Fruit fly (Drosophila melanogaster) whole organism, embryonic: ENCODE measurements around the gene CG14644.

Experiments
- BtbVII ChIP-seq: fragments of 200-800 bp; sonication (Bioruptor generic); optimal IDR thresholded peaks from 3 replicates; lab custom pipeline; 2017; ENCODE audit warnings: missing biosample characterization, mild to moderate bottlenecking, missing genetic modification characterization
- CG10321 ChIP-seq: fragments of 200-800 bp; sonication (Bioruptor generic); IDR thresholded peaks from 2 replicates; pipeline ENCODE4 v1.3.6; 2022; ENCODE audit warnings: missing biosample characterization, missing genetic modification characterization
- CG13775 ChIP-seq: fragments of 200-800 bp; sonication (Bioruptor generic); optimal IDR thresholded peaks from 3 replicates; lab custom pipeline; 2017; ENCODE audit warnings: missing biosample characterization, mild to moderate bottlenecking, missing genetic modification characterization
- CG14860 ChIP-seq: fragments of 200-800 bp; sonication (Bioruptor generic); IDR thresholded peaks from 3 replicates; pipeline ENCODE4 v1.3.6; 2022; ENCODE audit warnings: missing biosample characterization, missing genetic modification characterization; ENCODE audit not compliant: partially characterized antibody
- CG1603 ChIP-seq: fragments of 200-800 bp; sonication (Bioruptor generic); optimal IDR thresholded peaks from 2 replicates; lab custom pipeline; 2019; ENCODE audit warnings: missing biosample characterization, mild to moderate bottlenecking, missing genetic modification characterization, moderate library complexity
- CG17359 ChIP-seq: fragments of 200-800 bp; sonication (Bioruptor generic); optimal IDR thresholded peaks from 3 replicates; lab custom pipeline; 2018; ENCODE audit warnings: missing biosample characterization, mild to moderate bottlenecking, missing genetic modification characterization, moderate library complexity
- CG17361 ChIP-seq: fragments of 200-800 bp; sonication (Bioruptor generic); IDR thresholded peaks from 3 replicates; pipeline ENCODE4 v1.3.6; 2022; ENCODE audit warnings: missing biosample characterization, missing genetic modification characterization
- CG2712 ChIP-seq: fragments of 200-800 bp; optimal IDR thresholded peaks from 3 replicates; lab custom pipeline; 2019; ENCODE audit warnings: missing biosample characterization, mild to moderate bottlenecking, missing genetic modification characterization, moderate library complexity
- CG3065 ChIP-seq: fragments of 200-800 bp; sonication (Bioruptor generic); optimal IDR thresholded peaks from 2 replicates; lab custom pipeline; 2016; ENCODE audit warnings: missing biosample characterization, missing genetic modification characterization
- CG3163 ChIP-seq: fragments of 200-800 bp; sonication (Bioruptor generic); optimal IDR thresholded peaks from 3 replicates; lab custom pipeline; 2016; ENCODE audit warnings: missing biosample characterization, missing genetic modification characterization
- CG42726 ChIP-seq: fragments of 200-800 bp; sonication (Bioruptor generic); IDR thresholded peaks from 2 replicates; pipeline ENCODE4 v1.3.6; 2022; ENCODE audit warnings: missing biosample characterization, missing genetic modification characterization; ENCODE audit not compliant: partially characterized antibody
- CG4282 ChIP-seq: fragments of 200-800 bp; sonication (Bioruptor generic); optimal IDR thresholded peaks from 2 replicates; lab custom pipeline; 2016; ENCODE audit warnings: missing biosample characterization, missing genetic modification characterization
- CG7839 ChIP-seq: fragments of 200-800 bp; sonication (Bioruptor generic); optimal IDR thresholded peaks from 3 replicates; lab custom pipeline; 2018; ENCODE audit warnings: missing biosample characterization, mild to moderate bottlenecking, missing genetic modification characterization, moderate library complexity
- CG8944 ChIP-seq: fragments of 200-800 bp; sonication (Bioruptor generic); optimal IDR thresholded peaks from 3 replicates; lab custom pipeline; 2016; ENCODE audit warnings: missing biosample characterization, missing genetic modification characterization
- CG9437 ChIP-seq: fragments of 200-800 bp; sonication (Bioruptor generic); optimal IDR thresholded peaks from 2 replicates; lab custom pipeline; 2018; ENCODE audit warnings: missing biosample characterization, mild to moderate bottlenecking, missing genetic modification characterization
- CrebB ChIP-seq: fragments of 200-800 bp; sonication (Bioruptor generic); optimal IDR thresholded peaks from 3 replicates; lab custom pipeline; 2018; ENCODE audit warnings: missing biosample characterization, mild to moderate bottlenecking, missing genetic modification characterization
- Dfd ChIP-seq, 2 experiments: fragments of >200 bp; optimal IDR thresholded peaks; 2 replicates each; lab custom pipeline; 2017; ENCODE audit warnings: missing biosample characterization in 2 of 2, missing genetic modification characterization in 2 of 2
- Doc3 ChIP-seq: fragments of 200-800 bp; sonication (Bioruptor generic); IDR thresholded peaks from 3 replicates; pipeline ENCODE4 v1.3.6; 2022; ENCODE audit warnings: missing biosample characterization, missing genetic modification characterization; ENCODE audit not compliant: partially characterized antibody
- Ets97D ChIP-seq: fragments of 200-800 bp; sonication (Bioruptor generic); optimal IDR thresholded peaks from 3 replicates; lab custom pipeline; 2016; ENCODE audit warnings: missing biosample characterization, missing genetic modification characterization
- Hr78 ChIP-seq, 2 experiments: fragments of 200-800 bp in 1 of 2; fragments of >200 bp in 1 of 2; sonication (Bioruptor generic) in 1 of 2; optimal IDR thresholded peaks; 2 replicates each; lab custom pipeline; 2017 to 2019; ENCODE audit warnings: missing biosample characterization in 2 of 2, missing genetic modification characterization in 2 of 2, mild to moderate bottlenecking in 1 of 2, moderate library complexity in 1 of 2
- MBD-R2 ChIP-seq: fragments of 200-800 bp; sonication (Bioruptor generic); IDR thresholded peaks from 2 replicates; pipeline ENCODE4 v1.3.6; 2022; ENCODE audit warnings: missing biosample characterization, missing genetic modification characterization
- MESR4 ChIP-seq: fragments of 200-800 bp; sonication (Bioruptor generic); optimal IDR thresholded peaks from 2 replicates; lab custom pipeline; 2018; ENCODE audit warnings: missing biosample characterization, mild to moderate bottlenecking, missing genetic modification characterization, moderate library complexity
- Rfx ChIP-seq: fragments of 200-800 bp; sonication (Bioruptor generic); IDR thresholded peaks from 2 replicates; pipeline ENCODE4 v1.3.6; 2022; ENCODE audit warnings: missing biosample characterization, missing genetic modification characterization
- Ssrp ChIP-seq: fragments of 200-800 bp; sonication (Bioruptor generic); optimal IDR thresholded peaks from 2 replicates; lab custom pipeline; 2018; ENCODE audit warnings: missing biosample characterization, mild to moderate bottlenecking, missing genetic modification characterization, moderate library complexity
- Stat92E ChIP-seq, 3 experiments: fragments of >200 bp in 2 of 3; fragments of 200-800 bp in 1 of 3; sonication (Bioruptor generic) in 1 of 3; optimal IDR thresholded peaks; 2 replicates each; lab custom pipeline; 2017 to 2019; ENCODE audit warnings: missing biosample characterization in 3 of 3, missing genetic modification characterization in 3 of 3, mild to moderate bottlenecking in 1 of 3, moderate library complexity in 1 of 3
- cg ChIP-seq: fragments of 200-800 bp; sonication (Bioruptor generic); optimal IDR thresholded peaks from 3 replicates; lab custom pipeline; 2019; ENCODE audit warnings: missing biosample characterization, mild to moderate bottlenecking, missing genetic modification characterization, moderate library complexity
- cwo ChIP-seq: fragments of 200-800 bp; sonication (Bioruptor generic); optimal IDR thresholded peaks from 3 replicates; lab custom pipeline; 2017; ENCODE audit warnings: missing biosample characterization, missing genetic modification characterization, mild to moderate bottlenecking, moderate library complexity, missing genetic modification reagents
- dmrt11E ChIP-seq: fragments of 200-800 bp; sonication (Bioruptor generic); optimal IDR thresholded peaks from 3 replicates; lab custom pipeline; 2018; ENCODE audit warnings: missing biosample characterization, mild to moderate bottlenecking, missing genetic modification characterization, moderate library complexity
- gfzf ChIP-seq: fragments of 200-800 bp; sonication (Bioruptor generic); optimal IDR thresholded peaks from 2 replicates; lab custom pipeline; 2016; ENCODE audit warnings: missing biosample characterization, mild to moderate bottlenecking, missing genetic modification characterization, moderate library complexity
- gro ChIP-seq: fragments of 200-800 bp; sonication (Bioruptor generic); optimal IDR thresholded peaks from 2 replicates; lab custom pipeline; 2016; ENCODE audit warnings: missing biosample characterization, missing genetic modification characterization
- hb ChIP-seq: fragments of 200-800 bp; sonication (Bioruptor generic); IDR thresholded peaks from 3 replicates; pipeline ENCODE4 v1.3.6; 2022; ENCODE audit warnings: missing biosample characterization, missing genetic modification characterization; ENCODE audit not compliant: partially characterized antibody
- jigr1 ChIP-seq: fragments of 200-800 bp; sonication (Bioruptor generic); IDR thresholded peaks from 3 replicates; pipeline ENCODE4 v1.3.6; 2022; ENCODE audit warnings: missing biosample characterization, missing genetic modification characterization
- knrl ChIP-seq: fragments of 200-800 bp; sonication (Bioruptor generic); IDR thresholded peaks from 3 replicates; pipeline ENCODE4 v1.3.6; 2022; ENCODE audit warnings: missing biosample characterization, missing genetic modification characterization; ENCODE audit not compliant: partially characterized antibody
- lola ChIP-seq, 3 experiments: fragments of >200 bp in 2 of 3; fragments of 200-800 bp in 1 of 3; sonication (Bioruptor generic) in 1 of 3; optimal IDR thresholded peaks; 2 replicates each; lab custom pipeline; 2017 to 2019; ENCODE audit warnings: missing biosample characterization in 3 of 3, missing genetic modification characterization in 3 of 3, mild to moderate bottlenecking in 1 of 3, moderate library complexity in 1 of 3
- otp ChIP-seq: fragments of 200-800 bp; sonication (Bioruptor generic); IDR thresholded peaks from 3 replicates; pipeline ENCODE4, ENCODE4 v1.3.6; 2022; ENCODE audit warnings: missing biosample characterization, missing genetic modification characterization
- phol ChIP-seq: fragments of 200-800 bp; sonication (Bioruptor generic); optimal IDR thresholded peaks from 3 replicates; lab custom pipeline; 2018; ENCODE audit warnings: missing biosample characterization, mild to moderate bottlenecking, missing genetic modification characterization, moderate library complexity
- prd ChIP-seq, 3 experiments: fragments of >200 bp in 2 of 3; fragments of 200-800 bp in 1 of 3; sonication (Bioruptor generic) in 1 of 3; optimal IDR thresholded peaks in 2 of 3; IDR thresholded peaks in 1 of 3; 2 replicates in 2 of 3; 3 replicates in 1 of 3; pipeline versions ENCODE4 v1.3.6 to Lab custom; 2017 to 2022; ENCODE audit warnings: missing biosample characterization in 1 of 3, missing genetic modification characterization in 1 of 3
- pzg ChIP-seq: fragments of 200-800 bp; sonication (Bioruptor generic); optimal IDR thresholded peaks from 3 replicates; lab custom pipeline; 2018; ENCODE audit warnings: missing biosample characterization, mild to moderate bottlenecking, missing genetic modification characterization, moderate library complexity
- ranshi ChIP-seq: fragments of 200-800 bp; sonication (Bioruptor generic); IDR thresholded peaks from 2 replicates; pipeline ENCODE4 v1.3.6; 2022; ENCODE audit warnings: missing biosample characterization, missing genetic modification characterization
- salm ChIP-seq: fragments of 200-800 bp; sonication (Bioruptor generic); optimal IDR thresholded peaks from 2 replicates; lab custom pipeline; 2018; ENCODE audit warnings: missing biosample characterization, mild to moderate bottlenecking, missing genetic modification characterization
- sens ChIP-seq: fragments of 200-800 bp; sonication (Bioruptor generic); peaks from one replicate; lab custom pipeline; 2016; ENCODE audit warnings: missing biosample characterization, missing genetic modification characterization
- ssp ChIP-seq: fragments of 200-800 bp; sonication (Bioruptor generic); IDR thresholded peaks from 2 replicates; pipeline ENCODE4 v1.3.6; 2022; ENCODE audit warnings: missing biosample characterization, missing genetic modification characterization
- tll ChIP-seq, 2 experiments: fragments of 200-800 bp in 1 of 2; fragments of >200 bp in 1 of 2; sonication (Bioruptor generic) in 1 of 2; optimal IDR thresholded peaks; 2 replicates each; lab custom pipeline; 2017 to 2019; ENCODE audit warnings: missing biosample characterization in 2 of 2, missing genetic modification characterization in 2 of 2, mild to moderate bottlenecking in 1 of 2, moderate library complexity in 1 of 2
- trem ChIP-seq: fragments of 200-800 bp; optimal IDR thresholded peaks from 3 replicates; lab custom pipeline; 2019; ENCODE audit warnings: missing biosample characterization, mild to moderate bottlenecking, missing genetic modification characterization, moderate library complexity
- yki ChIP-seq: fragments of >200 bp; optimal IDR thresholded peaks from 3 replicates; lab custom pipeline; 2018
- z ChIP-seq: fragments of 200-800 bp; sonication (Bioruptor generic); IDR thresholded peaks from 3 replicates; pipeline ENCODE4 v1.3.6; 2022; ENCODE audit warnings: missing biosample characterization, missing genetic modification characterization

CG14644 gene

dm6 chr3R:4232139-4233017, 20.5 kb downstream of the CG14644 start, which contains the start of gene CG14641 (continued):
- no peak for TF ChIP-seq prd (optimal IDR thresholded peaks at IDR 0.05; lab: Kevin White, UChicago)
- peak; percentile 32; the same call in 1 of the 3 replicates for TF ChIP-seq prd (GFP tag; IDR thresholded peaks at IDR 0.05; lab: Robert Waterston, UW)
- peak; percentile 51 for TF ChIP-seq CG2712 (tag; lab: Kevin White, UChicago)
- peak; percentile 19 for TF ChIP-seq dmrt11E
- no peak for TF ChIP-seq CG17359 (tag; lab: Kevin White, UChicago)
- peak; percentile 97 for TF ChIP-seq ssp (GFP tag; lab: Robert Waterston, UW)
- no peak for TF ChIP-seq otp (GFP tag; lab: Robert Waterston, UW)
- TF ChIP-seq phol, result no peak
- no peak for TF ChIP-seq salm (tag; lab: Kevin White, UChicago)
- TF ChIP-seq Dfd (GFP tag; optimal IDR thresholded peaks at IDR 0.05; lab: Kevin White, UChicago), result peak in 1 of 2 experiments; percentile 82
- no peak for TF ChIP-seq CG3163 (GFP tag; lab: Kevin White, UChicago)
- peak; percentile 56 for TF ChIP-seq sens (GFP tag; lab: Kevin White, UChicago)
- no peak for TF ChIP-seq yki (lab: Kevin White, UChicago)
- TF ChIP-seq CG14860 (GFP tag; lab: Robert Waterston, UW), result 0 out of 3 replicates have a peak, but pooled peaks have one; percentile 26
- TF ChIP-seq CG4282, result no peak
- TF ChIP-seq Rfx (GFP tag; lab: Robert Waterston, UW), result peak; percentile 23; the same call in 1 of the 2 replicates
- TF ChIP-seq CG13775 (GFP tag; lab: Kevin White, UChicago), result peak; percentile 29
- TF ChIP-seq CG7839 (tag; lab: Kevin White, UChicago), result peak; percentile 7
- TF ChIP-seq gfzf (GFP tag; lab: Kevin White, UChicago), result peak; percentile 30
- TF ChIP-seq ranshi (GFP tag; lab: Robert Waterston, UW), result no peak
- peak; percentile 60 for TF ChIP-seq CG42726 (GFP tag; lab: Robert Waterston, UW)
- TF ChIP-seq cwo (GFP tag; lab: Kevin White, UChicago), result no peak
- TF ChIP-seq MBD-R2 (GFP tag; lab: Robert Waterston, UW), result peak; percentile 37
- TF ChIP-seq z (GFP tag; lab: Robert Waterston, UW), result no peak
- TF ChIP-seq Stat92E (GFP tag; optimal IDR thresholded peaks at IDR 0.05; lab: Kevin White, UChicago), result peak in 1 of 3 experiments; percentile 86
- no peak for TF ChIP-seq Ets97D (GFP tag; lab: Kevin White, UChicago)
- TF ChIP-seq CG1603 (tag; lab: Kevin White, UChicago), result peak; percentile 74
- peak in 1 of 2 experiments; percentile 79 for TF ChIP-seq tll (GFP tag; optimal IDR thresholded peaks at IDR 0.05; lab: Kevin White, UChicago)
- peak; percentile 92 for TF ChIP-seq MESR4
- peak; percentile 28 for TF ChIP-seq CG9437
- peak in 2 of 3 experiments; percentile 26 to 97 for TF ChIP-seq lola (GFP tag; optimal IDR thresholded peaks at IDR 0.05; lab: Kevin White, UChicago)
- peak; percentile 4 for TF ChIP-seq Ssrp (tag; lab: Kevin White, UChicago)
- no peak for TF ChIP-seq CG10321 (GFP tag; lab: Robert Waterston, UW)
- peak in 1 of 2 experiments; percentile 44 for TF ChIP-seq Hr78 (GFP tag; optimal IDR thresholded peaks at IDR 0.05; lab: Kevin White, UChicago)
- TF ChIP-seq hb (GFP tag; lab: Robert Waterston, UW), result peak; percentile 56; the same call in 1 of the 3 replicates
- no peak for TF ChIP-seq CG8944 (GFP tag; lab: Kevin White, UChicago)
- TF ChIP-seq Doc3 (GFP tag; lab: Robert Waterston, UW), result 0 out of 3 replicates have a peak, but pooled peaks have one; percentile 36
- peak; percentile 49; the same call in 2 of the 3 replicates for TF ChIP-seq knrl (GFP tag; lab: Robert Waterston, UW)
- no peak for TF ChIP-seq cg
- no peak for TF ChIP-seq CG3065 (GFP tag; lab: Kevin White, UChicago)
- no peak for TF ChIP-seq jigr1 (GFP tag; lab: Robert Waterston, UW)
- no peak for TF ChIP-seq gro (GFP tag; lab: Kevin White, UChicago)
- TF ChIP-seq pzg, result peak; percentile 45
- no peak for TF ChIP-seq BtbVII (GFP tag; lab: Kevin White, UChicago)
- peak; percentile 62 for TF ChIP-seq CG17361 (GFP tag; lab: Robert Waterston, UW)
- no peak for TF ChIP-seq CrebB
- no peak for TF ChIP-seq trem (tag; lab: Kevin White, UChicago)
